Worm (Caenorhabditis elegans): Measurements from ENCODE around the gene sma-2.

The sma-2 gene

ce11 chrIII:8744765-8745164, 4.7 kb upstream of the sma-2 start:
- TF ChIP-seq ets-4 (GFP tag; optimal IDR thresholded peaks at IDR 0.05) (no peak), tbp1 (GFP tag; optimal IDR thresholded peaks at IDR 0.05) (no peak), hmg-1.2 (GFP tag; IDR thresholded peaks at IDR 0.05) (no peak), rcor-1 (GFP tag; IDR thresholded peaks at IDR 0.05) (no peak)

- TF ChIP-seq ztf-3 (GFP tag; optimal IDR thresholded peaks at IDR 0.05) (no peak), madf-10 (tag; optimal IDR thresholded peaks at IDR 0.05) (no peak), hlh-26 (GFP tag; conservative IDR thresholded peaks at IDR 0.05) (no peak), aptf-2 (GFP tag; conservative IDR thresholded peaks at IDR 0.05) (no peak), nhr-90 (tag; optimal IDR thresholded peaks at IDR 0.05) (no peak), die-1 (tag; optimal IDR thresholded peaks at IDR 0.05) (no peak), ztf-18 (tag; optimal IDR thresholded peaks at IDR 0.05) (no peak), nhr-120 (GFP tag; IDR thresholded peaks at IDR 0.05) (no peak)
Measured at ce11 chrIII:8745214-8745613, 4.3 kb upstream of the sma-2 start.

ce11 chrIII:8748620-8749019, 860 bp upstream of the sma-2 start:
- TF ChIP-seq nhr-120 (GFP tag; IDR thresholded peaks at IDR 0.05): no peak
- peak; percentile 70 for TF ChIP-seq nhr-80 (tag; optimal IDR thresholded peaks at IDR 0.05)
- peak in 1 of 2 experiments; percentile 17 for TF ChIP-seq let-607 (tag; optimal IDR thresholded peaks at IDR 0.05)

ce11 chrIII:8750606-8751005, 1.1 kb downstream of the sma-2 start, which contains the start of gene ugtp-1:
TSS of gene ugtp-1 (minus strand) at chrIII:8750706.
- TF ChIP-seq sdz-38 (tag; optimal IDR thresholded peaks at IDR 0.05): no peak
- TF ChIP-seq rpc-1 (optimal IDR thresholded peaks at IDR 0.05): no peak
- no peak for TF ChIP-seq rpc-1 (tag; optimal IDR thresholded peaks at IDR 0.05)
- TF ChIP-seq T07F8.4 (tag; optimal IDR thresholded peaks at IDR 0.05): no peak
- TF ChIP-seq let-526 (GFP tag; IDR thresholded peaks at IDR 0.05): no peak
- TF ChIP-seq egl-18 (GFP tag; IDR thresholded peaks at IDR 0.05): no peak
- no peak for TF ChIP-seq B0019.2 (GFP tag; conservative IDR thresholded peaks at IDR 0.05)
- TF ChIP-seq madf-10 (tag; optimal IDR thresholded peaks at IDR 0.05): no peak
- no peak for TF ChIP-seq chd-7 (tag; optimal IDR thresholded peaks at IDR 0.05)
- TF ChIP-seq Y67H2A.10 (GFP tag; conservative IDR thresholded peaks at IDR 0.05): no peak
- TF ChIP-seq egrh-3 (GFP tag; IDR thresholded peaks at IDR 0.05): no peak
- TF ChIP-seq ztf-18 (tag; optimal IDR thresholded peaks at IDR 0.05): no peak
- TF ChIP-seq cebp-1 (GFP tag; IDR thresholded peaks at IDR 0.05): no peak
- TF ChIP-seq cebp-1 (tag; optimal IDR thresholded peaks at IDR 0.05): no peak
- no peak for TF ChIP-seq F23B12.7 (tag; optimal IDR thresholded peaks at IDR 0.05; ENCODE audit: insufficient read depth)
- no peak for TF ChIP-seq F57A8.1 (GFP tag; optimal IDR thresholded peaks at IDR 0.05)
- no peak for TF ChIP-seq F55B11.4 (tag; optimal IDR thresholded peaks at IDR 0.05; ENCODE audit: borderline replicate concordance, insufficient read depth)
- TF ChIP-seq B0035.1 (tag; optimal IDR thresholded peaks at IDR 0.05): no peak

ce11 chrIII:8754682-8755081, 5.2 kb downstream of the sma-2 start, which contains the start of gene tomm-70:
TSS of gene tomm-70 (minus strand) at chrIII:8754750.
- TF ChIP-seq attf-3 (GFP tag; conservative IDR thresholded peaks at IDR 0.05) (peak; percentile 81), attf-5 (GFP tag; optimal IDR thresholded peaks at IDR 0.05) (no peak)

Measured in whole organism, young adult.